Fruit fly (Drosophila melanogaster): ENCODE measurements around the gene Nufip.
A peak's percentile ranks its signal among the peaks of the same experiment; 100 is the strongest.

Nufip gene

dm6 chr3L:18747953-18748756, at the start of gene Nufip, which contains the start of gene Atg3:
Gene Nufip, minus strand, starts transcription at chr3L:18748367.
Gene Atg3, plus strand, starts transcription at chr3L:18748687.
- TF ChIP-seq CG1620 (GFP tag; optimal IDR thresholded peaks at IDR 0.05) (peak; percentile 9), Hr96 (GFP tag; optimal IDR thresholded peaks at IDR 0.05) (no peak), Mnt (GFP tag; optimal IDR thresholded peaks at IDR 0.05) (peak; percentile 73), cnc (optimal IDR thresholded peaks at IDR 0.05) (no peak), kay (GFP tag; ENCODE audit: borderline replicate concordance) (peak; percentile 91), cic (GFP tag; optimal IDR thresholded peaks at IDR 0.05) (peak; percentile 18), Crg-1 (GFP tag; optimal IDR thresholded peaks at IDR 0.05) (no peak), CG5204 (GFP tag; optimal IDR thresholded peaks at IDR 0.05) (no peak), CG7045 (GFP tag; optimal IDR thresholded peaks at IDR 0.05) (peak; percentile 10), pad (GFP tag; optimal IDR thresholded peaks at IDR 0.05) (peak; percentile 28), CG12768 (GFP tag; optimal IDR thresholded peaks at IDR 0.05) (no peak), Clk (GFP tag; optimal IDR thresholded peaks at IDR 0.05) (no peak), CG14711 (tag; optimal IDR thresholded peaks at IDR 0.05) (peak; percentile 19), tj (GFP tag; optimal IDR thresholded peaks at IDR 0.05) (peak; percentile 38), toe (GFP tag; optimal IDR thresholded peaks at IDR 0.05) (no peak), ovo (GFP tag; optimal IDR thresholded peaks at IDR 0.05) (peak; percentile 70), CG33017 (tag; optimal IDR thresholded peaks at IDR 0.05) (peak; percentile 37), CG11617 (GFP tag; optimal IDR thresholded peaks at IDR 0.05) (peak; percentile 45), CG7101 (tag; optimal IDR thresholded peaks at IDR 0.05) (peak; percentile 42), bab1 (GFP tag; optimal IDR thresholded peaks at IDR 0.05) (peak; percentile 15)

DNA sequence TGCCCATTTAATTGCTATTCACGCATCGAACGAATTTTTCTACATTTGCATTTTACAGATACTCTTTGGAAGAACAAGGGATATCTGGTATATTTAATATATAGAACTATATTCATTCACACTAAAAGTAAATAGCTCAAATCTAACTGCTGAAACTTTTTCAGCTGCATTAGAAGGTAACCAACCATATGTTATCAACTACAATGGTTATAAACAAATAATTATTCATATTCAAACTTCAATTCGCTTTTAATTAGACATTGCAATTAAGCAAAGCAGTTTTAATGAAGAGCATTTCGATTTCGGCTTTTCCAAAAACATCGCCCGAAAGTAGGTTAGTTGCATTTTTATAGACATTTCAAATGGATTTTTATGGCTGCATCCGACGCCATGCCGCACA, 48.2 kb upstream of the Nufip start:
- TF ChIP-seq kay (GFP tag; ENCODE audit: borderline replicate concordance): peak; percentile 54
- TF ChIP-seq pad (GFP tag; optimal IDR thresholded peaks at IDR 0.05): no peak

DNA sequence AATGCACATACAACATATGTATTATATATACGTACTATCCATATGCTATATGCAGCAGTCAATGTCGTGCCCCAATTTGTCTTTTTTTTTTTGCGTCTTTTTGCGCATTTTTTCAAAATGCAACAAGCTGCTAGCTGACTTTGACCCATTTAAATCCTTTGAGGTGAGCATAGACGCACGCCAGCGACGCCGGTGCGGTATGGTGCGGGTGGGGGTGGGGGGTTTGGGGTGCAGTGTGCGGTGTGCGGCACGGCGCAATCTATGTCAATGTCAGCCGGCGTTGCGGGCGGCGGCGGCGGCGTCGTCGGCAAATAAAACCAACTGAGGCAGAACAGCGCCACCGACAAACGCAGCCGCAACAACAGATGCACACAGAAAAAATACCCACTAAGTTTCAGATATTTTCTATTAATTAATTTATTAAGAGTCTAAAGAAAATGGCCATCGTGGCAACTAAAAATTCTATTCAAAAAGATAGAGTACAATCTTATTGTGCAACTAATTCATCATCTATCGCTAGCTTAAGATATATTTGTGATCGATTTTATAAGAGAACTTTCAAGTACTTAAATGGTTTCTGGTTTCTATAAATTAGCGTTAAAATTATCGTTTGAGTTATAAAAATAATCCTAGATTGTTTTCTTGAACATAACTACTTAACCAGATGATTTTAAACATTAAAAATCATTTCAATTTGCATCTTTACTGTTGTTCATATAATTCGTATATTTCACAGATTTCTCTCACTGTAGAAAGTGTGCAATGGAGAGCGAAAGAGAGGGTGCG, 47.1 kb upstream of the Nufip start:
- peak; percentile 33 for TF ChIP-seq CG33017 (tag; optimal IDR thresholded peaks at IDR 0.05)
- peak; percentile 26 for TF ChIP-seq CG7045 (GFP tag; optimal IDR thresholded peaks at IDR 0.05)
- TF ChIP-seq CG11617 (GFP tag; optimal IDR thresholded peaks at IDR 0.05): peak; percentile 16
- TF ChIP-seq CG14711 (tag; optimal IDR thresholded peaks at IDR 0.05): no peak
- no peak for TF ChIP-seq cic (GFP tag; optimal IDR thresholded peaks at IDR 0.05)

DNA sequence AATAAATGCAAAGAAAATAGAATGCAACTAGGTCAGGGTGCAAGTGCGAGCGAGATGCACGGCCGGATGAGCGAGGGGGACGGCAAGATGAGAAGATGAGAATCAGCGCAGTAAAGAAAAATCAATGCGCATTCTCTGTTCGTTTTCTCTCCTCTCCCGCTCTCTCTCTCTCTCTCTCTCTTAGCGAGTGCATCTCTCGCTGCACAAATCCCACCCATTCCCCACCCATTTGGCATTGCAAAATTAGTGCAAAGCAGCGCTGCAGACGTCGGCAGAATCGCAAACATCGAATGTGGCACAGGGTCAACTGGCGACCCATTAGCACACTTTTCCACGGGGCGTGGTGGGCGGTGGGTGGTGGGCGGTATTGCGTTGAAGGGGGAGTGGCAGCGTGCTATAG, 44.7 kb upstream of the Nufip start:
- TF ChIP-seq CG14711 (tag; optimal IDR thresholded peaks at IDR 0.05) (no peak), cic (GFP tag; optimal IDR thresholded peaks at IDR 0.05) (no peak), pad (GFP tag; optimal IDR thresholded peaks at IDR 0.05) (peak; percentile 4), CG7045 (GFP tag; optimal IDR thresholded peaks at IDR 0.05) (no peak), CG5204 (GFP tag; optimal IDR thresholded peaks at IDR 0.05) (no peak), cnc (optimal IDR thresholded peaks at IDR 0.05) (no peak), CG11617 (GFP tag; optimal IDR thresholded peaks at IDR 0.05) (no peak), Hr96 (GFP tag; optimal IDR thresholded peaks at IDR 0.05) (no peak), tj (GFP tag; optimal IDR thresholded peaks at IDR 0.05) (peak; percentile 72), kay (GFP tag; ENCODE audit: borderline replicate concordance) (no peak)

DNA sequence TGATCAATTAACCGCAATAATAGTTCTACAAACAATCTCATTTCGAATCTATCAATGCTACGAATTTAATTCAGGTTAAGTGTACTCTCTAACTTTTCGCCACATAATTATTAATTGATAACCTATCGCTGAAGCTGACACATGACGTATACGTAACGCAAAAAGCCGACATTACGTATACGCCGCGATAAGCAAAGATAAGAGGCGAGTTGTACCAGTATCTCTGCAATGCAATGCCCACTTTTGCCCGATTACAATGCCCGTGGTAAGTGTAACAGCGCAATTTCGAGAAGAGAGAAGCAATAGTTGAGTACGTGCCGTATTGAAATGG, 43.8 kb upstream of the Nufip start:
- TF ChIP-seq ovo (GFP tag; optimal IDR thresholded peaks at IDR 0.05) (no peak), kay (GFP tag; ENCODE audit: borderline replicate concordance) (peak; percentile 63), Crg-1 (GFP tag; optimal IDR thresholded peaks at IDR 0.05) (no peak), CG11617 (GFP tag; optimal IDR thresholded peaks at IDR 0.05) (no peak), CG7045 (GFP tag; optimal IDR thresholded peaks at IDR 0.05) (no peak)

dm6 chr3L:18791232-18792008, 43.3 kb upstream of the Nufip start:
- TF ChIP-seq CG11617 (GFP tag; optimal IDR thresholded peaks at IDR 0.05): peak; percentile 38
- TF ChIP-seq CG1620 (GFP tag; optimal IDR thresholded peaks at IDR 0.05): peak; percentile 11
- peak; percentile 22 for TF ChIP-seq CG7045 (GFP tag; optimal IDR thresholded peaks at IDR 0.05)
- peak; percentile 86 for TF ChIP-seq Mnt (GFP tag; optimal IDR thresholded peaks at IDR 0.05)
- no peak for TF ChIP-seq bab1 (GFP tag; optimal IDR thresholded peaks at IDR 0.05)
- peak; percentile 56 for TF ChIP-seq toe (GFP tag; optimal IDR thresholded peaks at IDR 0.05)
- no peak for TF ChIP-seq Crg-1 (GFP tag; optimal IDR thresholded peaks at IDR 0.05)
- TF ChIP-seq CG12768 (GFP tag; optimal IDR thresholded peaks at IDR 0.05): peak; percentile 56
- TF ChIP-seq CG5204 (GFP tag; optimal IDR thresholded peaks at IDR 0.05): peak; percentile 52
- TF ChIP-seq CG14711 (tag; optimal IDR thresholded peaks at IDR 0.05): peak; percentile 8
- peak; percentile 51 for TF ChIP-seq Hr96 (GFP tag; optimal IDR thresholded peaks at IDR 0.05)
- TF ChIP-seq ovo (GFP tag; optimal IDR thresholded peaks at IDR 0.05): peak; percentile 68
- TF ChIP-seq cic (GFP tag; optimal IDR thresholded peaks at IDR 0.05): peak; percentile 92
- TF ChIP-seq cnc (optimal IDR thresholded peaks at IDR 0.05): no peak
- peak; percentile 22 for TF ChIP-seq Clk (GFP tag; optimal IDR thresholded peaks at IDR 0.05)
- TF ChIP-seq tj (GFP tag; optimal IDR thresholded peaks at IDR 0.05): no peak
- peak; percentile 53 for TF ChIP-seq pad (GFP tag; optimal IDR thresholded peaks at IDR 0.05)
- peak; percentile 16 for TF ChIP-seq CG7101 (tag; optimal IDR thresholded peaks at IDR 0.05)
- TF ChIP-seq CG33017 (tag; optimal IDR thresholded peaks at IDR 0.05): no peak
- peak; percentile 89 for TF ChIP-seq kay (GFP tag; ENCODE audit: borderline replicate concordance)

Data from whole organism, adult.